Worm (Caenorhabditis elegans): Measurements from ENCODE around the gene B0416.2.

DNA sequence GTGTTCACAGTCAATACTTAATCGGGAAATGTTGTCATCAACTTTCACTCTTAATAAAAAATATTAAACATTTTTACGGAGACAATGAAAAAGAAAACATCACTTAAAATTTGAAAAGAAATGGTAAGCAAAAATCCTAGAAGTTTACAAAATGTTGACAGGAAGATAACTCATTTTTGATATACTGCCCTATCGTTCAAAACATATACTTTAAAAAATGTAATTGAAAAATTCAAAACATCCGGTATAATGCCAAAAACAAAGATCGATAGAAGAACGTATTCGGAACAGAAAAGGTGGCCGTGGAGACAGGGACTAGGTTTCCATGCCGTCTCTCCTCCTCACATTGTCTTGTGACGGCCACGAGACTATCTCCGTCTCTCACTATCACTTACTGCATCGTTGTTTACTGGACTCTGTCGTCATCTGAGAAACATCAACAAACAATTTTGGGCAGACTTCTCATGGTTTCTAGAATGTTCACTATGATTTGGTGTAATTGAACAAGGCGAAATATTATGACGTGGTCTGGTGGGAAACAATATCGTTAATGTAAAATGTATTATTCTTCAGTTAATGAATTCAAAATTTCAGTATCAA, 48.5 kb downstream of the B0416.2 start, which contains the start of gene oga-1:
- TF ChIP-seq pes-1 (GFP tag; IDR thresholded peaks at IDR 0.05) = no peak
- no peak for TF ChIP-seq ama-1 (optimal IDR thresholded peaks at IDR 0.05)
- no peak for TF ChIP-seq B0310.2 (tag; optimal IDR thresholded peaks at IDR 0.05)

Measured in whole organism, early embryonic.